Fruit fly (Drosophila melanogaster): ENCODE results near the gene Pmi.
A peak's percentile ranks its signal among the peaks of the same experiment; 100 is the strongest.

Gene Pmi

DNA sequence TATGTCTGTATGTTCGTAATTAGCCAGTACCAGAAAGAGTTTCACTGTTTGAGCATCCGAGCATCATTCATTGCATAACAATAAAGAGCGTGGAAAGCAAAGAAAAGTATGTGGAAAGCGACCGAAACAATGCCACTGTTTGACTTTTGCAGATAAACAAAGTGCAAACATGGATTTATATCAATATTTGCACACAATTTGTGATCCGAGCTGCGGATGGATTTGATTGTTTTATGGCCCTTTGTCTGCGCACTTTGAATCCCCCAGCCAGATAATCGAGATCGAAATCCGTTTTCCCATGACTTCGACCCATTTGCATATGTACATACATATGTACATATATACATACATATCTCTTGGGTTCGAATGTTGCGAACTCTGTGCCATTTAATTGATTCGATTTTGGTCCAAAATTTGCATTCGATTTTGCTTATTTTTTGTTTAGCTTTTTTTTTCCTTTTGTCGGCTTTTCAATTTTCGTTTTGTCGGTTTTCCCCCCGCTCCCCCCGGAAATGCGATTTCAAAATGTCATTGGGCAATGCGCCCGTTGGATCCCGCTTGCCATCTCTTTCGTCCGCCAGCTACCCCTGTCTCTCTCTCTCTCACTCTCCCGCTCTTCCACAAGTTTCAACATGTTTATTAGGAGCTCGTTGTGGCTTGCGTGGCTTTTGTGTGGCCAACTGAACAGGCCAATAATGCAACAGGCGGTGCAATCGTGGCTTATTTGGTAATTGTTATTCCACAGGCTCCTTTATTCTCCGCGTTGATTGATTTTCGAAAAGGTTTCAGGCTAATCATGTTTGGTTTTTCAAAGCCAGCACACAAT lies 5.6 kb downstream of the Pmi start (continued):
- TF ChIP-seq ara (GFP tag; IDR thresholded peaks at IDR 0.05) (0 out of 2 replicates have a peak, but pooled peaks have one; percentile 11), ken (GFP tag; IDR thresholded peaks at IDR 0.05) (0 out of 3 replicates have a peak, but pooled peaks have one; percentile 36), CG1024 (GFP tag; IDR thresholded peaks at IDR 0.05) (peak; percentile 20; the same call in 1 of the 2 replicates), Sry-β (GFP tag; optimal IDR thresholded peaks at IDR 0.05) (peak; percentile 57), zfh1 (GFP tag; IDR thresholded peaks at IDR 0.05) (peak; percentile 20; the same call in 1 of the 3 replicates), MTF-1 (GFP tag; optimal IDR thresholded peaks at IDR 0.05; ENCODE audit: borderline replicate concordance) (peak; percentile 6), CG5953 (GFP tag; IDR thresholded peaks at IDR 0.05) (no peak), CG6272 (GFP tag; IDR thresholded peaks at IDR 0.05) (no peak), CG1603 (tag; optimal IDR thresholded peaks at IDR 0.05) (peak; percentile 30), Asciz (GFP tag; optimal IDR thresholded peaks at IDR 0.05) (peak; percentile 59), ci (GFP tag; IDR thresholded peaks at IDR 0.05) (0 out of 3 replicates have a peak, but pooled peaks have one; percentile 21), CG10321 (GFP tag; IDR thresholded peaks at IDR 0.05) (peak; percentile 44), Med (GFP tag) (peak; percentile 0), btn (GFP tag; optimal IDR thresholded peaks at IDR 0.05) (no peak), Sox102F (GFP tag; optimal IDR thresholded peaks at IDR 0.05) (peak; percentile 37), CG14050 (GFP tag; IDR thresholded peaks at IDR 0.05) (no peak)

DNA sequence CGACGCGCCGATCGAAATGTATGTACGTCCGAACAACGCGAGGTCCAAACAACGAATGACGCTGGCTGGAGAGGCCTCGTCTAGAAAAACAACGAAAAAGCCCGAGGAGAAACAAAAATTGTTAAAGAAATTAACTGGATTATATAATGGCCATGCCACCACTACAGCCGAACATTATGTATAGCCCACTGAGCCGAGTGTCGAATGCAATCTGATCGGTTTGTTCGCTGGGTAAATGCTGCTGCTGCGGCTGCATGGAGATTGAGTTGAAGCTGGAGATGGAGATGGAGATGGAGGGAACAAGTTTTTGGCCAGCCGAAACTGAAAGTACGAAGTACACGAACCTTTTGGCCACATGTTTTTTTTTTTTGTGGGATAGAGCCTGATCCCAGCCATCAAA lies 6.8 kb downstream of the Pmi start, which contains the start of gene Cralbp:
Gene Cralbp, minus strand, starts transcription at position 115 of the 400 bp plus-strand sequence.
- TF ChIP-seq Blimp-1 (GFP tag; optimal IDR thresholded peaks at IDR 0.05) (peak; percentile 54), Med (GFP tag) (peak; percentile 45), Dp (GFP tag; optimal IDR thresholded peaks at IDR 0.05) (no peak), chinmo (GFP tag; IDR thresholded peaks at IDR 0.05; ENCODE audit: partially characterized antibody) (0 out of 4 replicates have a peak, but pooled peaks have one; percentile 71), CG6765 (GFP tag; optimal IDR thresholded peaks at IDR 0.05) (no peak), oc (tag; optimal IDR thresholded peaks at IDR 0.05) (peak; percentile 45), Ets65A (GFP tag) (peak; percentile 69), org-1 (GFP tag; optimal IDR thresholded peaks at IDR 0.05) (no peak), sqz (GFP tag; optimal IDR thresholded peaks at IDR 0.05) (peak; percentile 30), CG12769 (tag; optimal IDR thresholded peaks at IDR 0.05) (peak; percentile 38), CG6813 (GFP tag; optimal IDR thresholded peaks at IDR 0.05) (no peak), CG32772 (GFP tag; IDR thresholded peaks at IDR 0.05) (no peak), Deaf1 (tag; optimal IDR thresholded peaks at IDR 0.05) (peak; percentile 77), Pdp1 (GFP tag; optimal IDR thresholded peaks at IDR 0.05) (peak in 1 of 2 experiments; percentile 89), Drgx (GFP tag; IDR thresholded peaks at IDR 0.05) (0 out of 2 replicates have a peak, but pooled peaks have one; percentile 22), CG5180 (GFP tag; optimal IDR thresholded peaks at IDR 0.05) (peak; percentile 16)

DNA sequence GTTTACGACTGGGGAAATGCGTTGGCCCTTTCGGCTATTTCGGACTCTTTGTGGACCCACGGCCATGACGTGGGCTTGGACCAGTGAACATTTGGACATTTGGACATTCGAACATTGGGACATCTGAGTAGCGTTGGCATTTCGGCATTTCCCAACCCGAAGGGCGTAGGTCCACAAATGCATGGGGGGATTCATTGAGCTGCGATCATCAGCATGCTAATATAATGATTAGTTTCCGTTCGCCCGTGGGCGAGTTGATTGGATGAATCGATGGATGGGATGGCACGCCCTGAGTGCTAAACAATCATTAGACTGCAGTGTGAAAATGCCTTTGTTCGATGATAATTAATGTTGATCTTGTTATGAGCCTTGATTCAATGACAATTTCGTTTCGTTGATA lies 7.6 kb downstream of the Pmi start:
- peak; percentile 36; the same call in 1 of the 2 replicates for TF ChIP-seq vvl (GFP tag; IDR thresholded peaks at IDR 0.05)
- peak; percentile 84 for TF ChIP-seq Awh (GFP tag; IDR thresholded peaks at IDR 0.05)
- TF ChIP-seq h (optimal IDR thresholded peaks at IDR 0.05), result no peak
- peak; percentile 44 for TF ChIP-seq CG15479 (GFP tag; optimal IDR thresholded peaks at IDR 0.05)
- TF ChIP-seq CG13894 (tag; optimal IDR thresholded peaks at IDR 0.05), result no peak
- peak; percentile 82 for TF ChIP-seq sr (GFP tag; IDR thresholded peaks at IDR 0.05)
- peak; percentile 52 for TF ChIP-seq abd-A (tag; optimal IDR thresholded peaks at IDR 0.05)

All from whole organism, embryonic.